Worm (Caenorhabditis elegans) whole organism, L4 larva: ENCODE measurements around the gene sra-4.

ENCODE experiments used
- ZK546.5 ChIP-seq, 2 experiments: sonication (generic microtip); optimal IDR thresholded peaks; 2 replicates each; lab custom pipeline; 2017; ENCODE audit warnings: missing biosample characterization in 2 of 2, missing genetic modification characterization in 2 of 2
- dpl-1 ChIP-seq: fragments of 150-350 bp; optimal IDR thresholded peaks from 2 replicates; lab custom pipeline; 2014; ENCODE audit warnings: missing biosample characterization, missing genetic modification reagents, missing genetic modification characterization
- egl-27 ChIP-seq: sonication (generic microtip); optimal IDR thresholded peaks from 3 replicates; lab custom pipeline; 2017; ENCODE audit warnings: missing biosample characterization, missing genetic modification reagents, missing genetic modification characterization
- tag-97 ChIP-seq: fragments of 200-800 bp; sonication (Bioruptor generic); IDR thresholded peaks from 2 replicates; pipeline ENCODE4 v1.3.6; 2022; ENCODE audit warnings: missing genetic modification characterization, missing compliant biosample characterization

- TF ChIP-seq ZK546.5 (tag; optimal IDR thresholded peaks at IDR 0.05; lab: Kevin White, UChicago) (no peak), dpl-1 (GFP tag; lab: Kevin White, UChicago) (no peak), egl-27 (tag; lab: Kevin White, UChicago) (no peak), tag-97 (GFP tag; lab: Robert Waterston, UW) (no peak)
Observed at ce11 chrII:9574406-9574805, 31.7 kb upstream of the sra-4 start.
